Worm (Caenorhabditis elegans) whole organism, young adult: ENCODE measurements around the gene wrk-1.

ENCODE experiments used
- D2030.7 ChIP-seq: fragments of 200-800 bp; sonication (Bioruptor generic); IDR thresholded peaks from 2 replicates; pipeline ENCODE4 v1.3.6; 2022; ENCODE audit warnings: missing genetic modification reagents, missing genetic modification characterization, missing compliant biosample characterization
- F22D6.2 ChIP-seq: sonication (generic microtip); optimal IDR thresholded peaks from 2 replicates; lab custom pipeline; 2016; ENCODE audit warnings: mild to moderate bottlenecking, missing genetic modification characterization, missing compliant biosample characterization
- F33H1.4 ChIP-seq: fragments of 200-800 bp; sonication (Bioruptor generic); IDR thresholded peaks from 2 replicates; pipeline ENCODE4 v1.3.6; 2022; ENCODE audit warnings: missing genetic modification reagents, missing genetic modification characterization, missing compliant biosample characterization
- F52B5.7 ChIP-seq: sonication (generic microtip); optimal IDR thresholded peaks from 2 replicates; lab custom pipeline; 2016; ENCODE audit warnings: mild to moderate bottlenecking, missing genetic modification characterization, missing compliant biosample characterization
- F57A8.1 ChIP-seq: fragments of 200-800 bp; sonication (Bioruptor generic); optimal IDR thresholded peaks from 2 replicates; lab custom pipeline; 2018; ENCODE audit warnings: mild to moderate bottlenecking, missing genetic modification characterization, moderate library complexity, missing compliant biosample characterization
- F57C9.4 ChIP-seq: sonication (generic microtip); optimal IDR thresholded peaks from 2 replicates; lab custom pipeline; 2017; ENCODE audit warnings: mild to moderate bottlenecking, missing genetic modification characterization, missing compliant biosample characterization
- Y79H2A.3 ChIP-seq: fragments of 200-800 bp; sonication (Bioruptor generic); conservative IDR thresholded peaks from 2 replicates; pipeline ENCODE4 v1.3.6; 2022; ENCODE audit warnings: missing genetic modification reagents, missing genetic modification characterization, missing compliant biosample characterization
- Y95B8A.8 ChIP-seq: fragments of 200-800 bp; sonication (Bioruptor generic); IDR thresholded peaks from 2 replicates; pipeline ENCODE4 v1.3.6; 2022; ENCODE audit warnings: missing genetic modification reagents, missing genetic modification characterization, missing compliant biosample characterization
- ZK185.1 ChIP-seq: sonication (generic microtip); optimal IDR thresholded peaks from 2 replicates; lab custom pipeline; 2016; ENCODE audit warnings: mild to moderate bottlenecking, missing genetic modification characterization, missing compliant biosample characterization; ENCODE audit not compliant: poor library complexity, severe bottlenecking
- akir-1 ChIP-seq: fragments of 200-800 bp; sonication (Bioruptor generic); optimal IDR thresholded peaks from 2 replicates; lab custom pipeline; 2018; ENCODE audit warnings: mild to moderate bottlenecking, missing genetic modification characterization, moderate library complexity, missing compliant biosample characterization
- aptf-2 ChIP-seq: fragments of 200-800 bp; sonication (Bioruptor generic); conservative IDR thresholded peaks from 2 replicates; pipeline ENCODE4 v1.3.6; 2022; ENCODE audit warnings: missing genetic modification reagents, missing genetic modification characterization, missing compliant biosample characterization
- aptf-3 ChIP-seq: fragments of 200-800 bp; sonication (Bioruptor generic); IDR thresholded peaks from 2 replicates; pipeline ENCODE4 v1.3.6; 2022; ENCODE audit warnings: missing genetic modification characterization, missing compliant biosample characterization
- atf-7 ChIP-seq: sonication (generic microtip); optimal IDR thresholded peaks from 2 replicates; lab custom pipeline; 2017; ENCODE audit warnings: mild to moderate bottlenecking, missing genetic modification characterization, missing compliant biosample characterization
- athp-1 ChIP-seq: sonication (generic microtip); optimal IDR thresholded peaks from 2 replicates; lab custom pipeline; 2017; ENCODE audit warnings: mild to moderate bottlenecking, missing genetic modification characterization, missing compliant biosample characterization
- attf-3 ChIP-seq: fragments of 200-800 bp; sonication (Bioruptor generic); conservative IDR thresholded peaks from 2 replicates; pipeline ENCODE4 v1.3.6; 2022; ENCODE audit warnings: missing genetic modification reagents, missing genetic modification characterization, missing compliant biosample characterization
- attf-5 ChIP-seq: fragments of 200-800 bp; sonication (Bioruptor generic); optimal IDR thresholded peaks from 2 replicates; lab custom pipeline; 2018; ENCODE audit warnings: mild to moderate bottlenecking, missing genetic modification characterization, missing compliant biosample characterization
- ccch-3 ChIP-seq: fragments of 200-800 bp; sonication (Bioruptor generic); optimal IDR thresholded peaks from 2 replicates; lab custom pipeline; 2018; ENCODE audit warnings: mild to moderate bottlenecking, missing genetic modification characterization, missing compliant biosample characterization
- cebp-1 ChIP-seq, 2 experiments: fragments of 200-800 bp in 1 of 2; sonication (Bioruptor generic) in 1 of 2; sonication (generic microtip) in 1 of 2; IDR thresholded peaks in 1 of 2; optimal IDR thresholded peaks in 1 of 2; 2 replicates each; pipeline versions ENCODE4 v1.3.6 to Lab custom; 2017 to 2022; ENCODE audit warnings: missing compliant biosample characterization in 2 of 2, missing genetic modification characterization in 2 of 2, mild to moderate bottlenecking in 1 of 2, missing genetic modification reagents in 1 of 2, moderate library complexity in 1 of 2
- chd-7 ChIP-seq: sonication (generic microtip); optimal IDR thresholded peaks from 2 replicates; lab custom pipeline; 2016; ENCODE audit warnings: mild to moderate bottlenecking, missing genetic modification characterization, moderate library complexity, missing compliant biosample characterization
- dpff-1 ChIP-seq: sonication (generic microtip); optimal IDR thresholded peaks from 2 replicates; lab custom pipeline; 2017; ENCODE audit warnings: mild to moderate bottlenecking, missing genetic modification characterization, missing compliant biosample characterization
- efl-1 ChIP-seq: fragments of 150-350 bp; optimal IDR thresholded peaks from 2 replicates; lab custom pipeline; 2014; ENCODE audit warnings: missing biosample characterization, missing genetic modification reagents, missing genetic modification characterization
- egl-18 ChIP-seq: fragments of 200-800 bp; sonication (Bioruptor generic); IDR thresholded peaks from 2 replicates; pipeline ENCODE4 v1.3.6; 2022; ENCODE audit warnings: missing genetic modification reagents, missing genetic modification characterization, missing compliant biosample characterization
- egl-44 ChIP-seq: fragments of 200-800 bp; sonication (Bioruptor generic); IDR thresholded peaks from 2 replicates; pipeline ENCODE4 v1.3.6; 2022; ENCODE audit warnings: missing genetic modification reagents, missing genetic modification characterization, missing compliant biosample characterization
- egrh-3 ChIP-seq: fragments of 200-800 bp; sonication (Bioruptor generic); IDR thresholded peaks from 2 replicates; pipeline ENCODE4 v1.3.6; 2022; ENCODE audit warnings: missing genetic modification reagents, missing genetic modification characterization, missing compliant biosample characterization
- fkh-3 ChIP-seq: sonication (generic microtip); optimal IDR thresholded peaks from 2 replicates; lab custom pipeline; 2016; ENCODE audit warnings: mild to moderate bottlenecking, missing genetic modification characterization, missing compliant biosample characterization
- him-1 ChIP-seq: sonication (generic microtip); optimal IDR thresholded peaks from 2 replicates; lab custom pipeline; 2016; ENCODE audit warnings: missing genotype, missing genetic modification reagents, missing genetic modification characterization, missing compliant biosample characterization
- lir-1 ChIP-seq: fragments of 200-800 bp; sonication (Bioruptor generic); conservative IDR thresholded peaks from 2 replicates; pipeline ENCODE4 v1.3.6; 2022; ENCODE audit warnings: missing genetic modification reagents, missing genetic modification characterization, missing compliant biosample characterization
- lsl-1 ChIP-seq: fragments of 200-800 bp; sonication (Bioruptor generic); optimal IDR thresholded peaks from 2 replicates; lab custom pipeline; 2018; ENCODE audit warnings: mild to moderate bottlenecking, missing genetic modification characterization, moderate library complexity, missing compliant biosample characterization
- lsy-27 ChIP-seq: sonication (generic microtip); optimal IDR thresholded peaks from 2 replicates; lab custom pipeline; 2017; ENCODE audit warnings: missing genetic modification characterization, mild to moderate bottlenecking, missing compliant biosample characterization, antibody characterized with exemption, missing genotype, borderline replicate concordance; ENCODE audit not compliant: insufficient read depth
- madf-10 ChIP-seq: sonication (generic microtip); optimal IDR thresholded peaks from 2 replicates; lab custom pipeline; 2016; ENCODE audit warnings: mild to moderate bottlenecking, missing genetic modification characterization, missing compliant biosample characterization
- madf-6 ChIP-seq: fragments of 200-800 bp; sonication (Bioruptor generic); IDR thresholded peaks from 2 replicates; pipeline ENCODE4 v1.3.6; 2022; ENCODE audit warnings: missing genetic modification reagents, missing genetic modification characterization, missing compliant biosample characterization
- mel-28 ChIP-seq: sonication (generic microtip); optimal IDR thresholded peaks from 2 replicates; lab custom pipeline; 2016; ENCODE audit warnings: borderline replicate concordance, mild to moderate bottlenecking, missing genetic modification characterization, missing compliant biosample characterization
- mxl-1 ChIP-seq: sonication (generic microtip); optimal IDR thresholded peaks from 2 replicates; lab custom pipeline; 2016; ENCODE audit warnings: missing genetic modification characterization, missing compliant biosample characterization
- nfya-1 ChIP-seq: sonication (generic microtip); optimal IDR thresholded peaks from 2 replicates; lab custom pipeline; 2017; ENCODE audit warnings: antibody characterized with exemption, missing compliant biosample characterization, missing genetic modification characterization, borderline replicate concordance; ENCODE audit not compliant: insufficient read depth
- nhr-27 ChIP-seq: fragments of 200-800 bp; sonication (Bioruptor generic); optimal IDR thresholded peaks from 2 replicates; lab custom pipeline; 2018; ENCODE audit warnings: mild to moderate bottlenecking, missing genetic modification characterization, moderate library complexity, missing compliant biosample characterization
- nhr-80 ChIP-seq: sonication (generic microtip); optimal IDR thresholded peaks from 2 replicates; lab custom pipeline; 2016; ENCODE audit warnings: missing genetic modification characterization, missing compliant biosample characterization
- nhr-90 ChIP-seq: sonication (generic microtip); optimal IDR thresholded peaks from 2 replicates; lab custom pipeline; 2016; ENCODE audit warnings: missing genotype, mild to moderate bottlenecking, missing genetic modification characterization, missing compliant biosample characterization
- pha-4 ChIP-seq: fragments of 150-350 bp; sonication (generic microtip); optimal IDR thresholded peaks from 2 replicates; lab custom pipeline; 2014; ENCODE audit warnings: missing biosample characterization, missing genetic modification reagents, missing genetic modification characterization
- rcor-1 ChIP-seq: fragments of 200-800 bp; sonication (Bioruptor generic); IDR thresholded peaks from 2 replicates; pipeline ENCODE4 v1.3.6; 2022; ENCODE audit warnings: missing genetic modification reagents, missing genetic modification characterization, missing compliant biosample characterization
- rec-8 ChIP-seq, 2 experiments: sonication (generic microtip); optimal IDR thresholded peaks; 2 replicates each; lab custom pipeline; 2016; ENCODE audit warnings: mild to moderate bottlenecking in 2 of 2, missing genetic modification characterization in 2 of 2, missing genetic modification reagents in 2 of 2, missing genotype in 2 of 2, missing biosample characterization in 1 of 2, missing compliant biosample characterization in 1 of 2, moderate library complexity in 1 of 2
- sea-2 ChIP-seq: fragments of 200-800 bp; sonication (Bioruptor generic); IDR thresholded peaks from 2 replicates; pipeline ENCODE4 v1.3.6; 2022; ENCODE audit warnings: missing genetic modification characterization, missing compliant biosample characterization
- snpc-1.1 ChIP-seq: sonication (generic microtip); optimal IDR thresholded peaks from 2 replicates; lab custom pipeline; 2017; ENCODE audit warnings: missing genetic modification characterization, mild to moderate bottlenecking, missing compliant biosample characterization, antibody characterized with exemption, moderate library complexity, missing genotype, missing genetic modification reagents; ENCODE audit not compliant: insufficient read depth
- unc-62 ChIP-seq: fragments of 150-350 bp; optimal IDR thresholded peaks from 2 replicates; lab custom pipeline; 2014; ENCODE audit warnings: missing biosample characterization, missing genetic modification reagents, missing genetic modification characterization
- zfh-2 ChIP-seq: fragments of 200-800 bp; sonication (Bioruptor generic); conservative IDR thresholded peaks from 2 replicates; pipeline ENCODE4 v1.3.6; 2022; ENCODE audit warnings: missing genetic modification reagents, missing genetic modification characterization, missing compliant biosample characterization
- zim-3 ChIP-seq: sonication (generic microtip); optimal IDR thresholded peaks from 2 replicates; lab custom pipeline; 2017; ENCODE audit warnings: mild to moderate bottlenecking, missing genetic modification characterization, moderate library complexity, missing compliant biosample characterization
- ztf-25 ChIP-seq: fragments of 200-800 bp; sonication (Bioruptor generic); IDR thresholded peaks from 2 replicates; pipeline ENCODE4 v1.3.6; 2022; ENCODE audit warnings: missing genetic modification reagents, missing genetic modification characterization, missing compliant biosample characterization

wrk-1 gene

DNA sequence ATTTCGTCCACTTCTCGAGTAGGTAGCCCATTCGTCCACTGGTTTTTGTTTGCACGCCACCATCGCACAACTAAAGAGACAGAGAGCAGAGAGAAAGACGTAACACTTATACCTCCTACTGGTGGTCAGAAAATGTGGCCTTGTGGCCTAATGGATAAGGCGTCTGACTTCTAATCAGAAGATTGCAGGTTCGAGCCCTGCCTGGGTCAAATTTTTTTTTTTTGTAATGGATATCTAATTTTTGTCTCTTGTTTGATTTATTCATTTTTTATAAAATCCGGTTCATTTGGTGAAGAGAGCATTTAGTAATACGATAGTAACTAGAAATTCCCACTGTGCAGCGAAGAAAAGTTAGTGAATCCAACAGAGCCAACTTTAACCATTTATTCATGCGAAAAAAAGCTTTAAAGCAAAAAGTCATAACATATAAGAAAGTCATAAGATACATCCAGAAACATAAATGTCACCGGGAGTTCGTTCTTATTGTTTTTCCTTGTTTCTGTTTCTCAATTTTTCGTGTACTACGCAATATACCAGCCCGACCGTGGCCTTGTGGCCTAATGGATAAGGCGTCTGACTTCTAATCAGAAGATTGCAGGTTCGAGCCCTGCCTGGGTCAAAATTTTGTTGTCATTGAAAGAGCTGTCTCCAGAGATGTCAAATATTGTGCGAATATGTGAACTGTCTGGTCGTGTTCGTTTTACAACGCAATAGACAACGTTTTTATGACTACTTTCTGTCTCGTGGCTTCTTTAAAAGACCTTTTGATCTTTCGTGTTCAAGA is 6.1 kb downstream of the wrk-1 start (continued):
- TF ChIP-seq attf-3, result no peak
- TF ChIP-seq snpc-1.1 (tag; lab: Kevin White, UChicago), result peak; percentile 43
- TF ChIP-seq ztf-25 (GFP tag; lab: Robert Waterston, UW), result peak; percentile 67; the same call in 1 of the 2 replicates
- TF ChIP-seq F52B5.7 (tag; lab: Kevin White, UChicago), result no peak
- no peak for TF ChIP-seq F33H1.4 (GFP tag; lab: Robert Waterston, UW)
- TF ChIP-seq cebp-1 (GFP tag; IDR thresholded peaks at IDR 0.05; lab: Robert Waterston, UW), result peak; percentile 46; the same call in 1 of the 2 replicates
- peak; percentile 29 for TF ChIP-seq cebp-1 (tag; optimal IDR thresholded peaks at IDR 0.05; lab: Kevin White, UChicago)
- TF ChIP-seq nhr-27 (tag; lab: Kevin White, UChicago), result no peak
- no peak for TF ChIP-seq F57C9.4 (tag; lab: Kevin White, UChicago)
- no peak for TF ChIP-seq egl-18
- TF ChIP-seq rcor-1, result peak; percentile 73
- no peak for TF ChIP-seq attf-5
- no peak for TF ChIP-seq athp-1
- no peak for TF ChIP-seq aptf-2 (GFP tag; lab: Robert Waterston, UW)
- no peak for TF ChIP-seq zfh-2
- no peak for TF ChIP-seq aptf-3 (GFP tag; lab: Robert Waterston, UW)
- peak; percentile 44 for TF ChIP-seq D2030.7 (GFP tag; lab: Robert Waterston, UW)
- no peak for TF ChIP-seq him-1 (tag; lab: Kevin White, UChicago)
- no peak for TF ChIP-seq efl-1 (GFP tag; lab: Kevin White, UChicago)
- TF ChIP-seq atf-7 (tag; lab: Kevin White, UChicago), result no peak
- TF ChIP-seq nhr-90 (tag; lab: Kevin White, UChicago), result no peak
- no peak for TF ChIP-seq nhr-80 (tag; lab: Kevin White, UChicago)
- TF ChIP-seq egl-44 (GFP tag; lab: Robert Waterston, UW), result no peak
- peak; percentile 55 for TF ChIP-seq zim-3 (tag; lab: Kevin White, UChicago)
- no peak for TF ChIP-seq rec-8 (tag; optimal IDR thresholded peaks at IDR 0.05; lab: Kevin White, UChicago)
- 0 out of 2 replicates have a peak, but pooled peaks have one; percentile 34 for TF ChIP-seq lir-1 (GFP tag; lab: Robert Waterston, UW)
- TF ChIP-seq egrh-3 (GFP tag; lab: Robert Waterston, UW), result peak; percentile 30
- TF ChIP-seq unc-62, result no peak
- TF ChIP-seq F22D6.2, result no peak
- TF ChIP-seq mxl-1, result peak; percentile 33
- TF ChIP-seq madf-10 (tag; lab: Kevin White, UChicago), result peak; percentile 17
- TF ChIP-seq ccch-3 (GFP tag; lab: Kevin White, UChicago), result no peak
- no peak for TF ChIP-seq dpff-1
- TF ChIP-seq F57A8.1 (GFP tag; lab: Kevin White, UChicago), result no peak
- no peak for TF ChIP-seq lsl-1
- no peak for TF ChIP-seq pha-4 (tag; lab: Kevin White, UChicago)
- TF ChIP-seq lsy-27, result no peak
- peak; percentile 44 for TF ChIP-seq ZK185.1 (tag; lab: Kevin White, UChicago)
- TF ChIP-seq fkh-3, result no peak
- no peak for TF ChIP-seq mel-28 (tag; lab: Kevin White, UChicago)
- TF ChIP-seq Y95B8A.8 (GFP tag; lab: Robert Waterston, UW), result no peak
- no peak for TF ChIP-seq Y79H2A.3 (GFP tag; lab: Robert Waterston, UW)
- peak; percentile 48; the same call in 1 of the 2 replicates for TF ChIP-seq madf-6 (GFP tag; lab: Robert Waterston, UW)
- TF ChIP-seq nfya-1 (tag; lab: Kevin White, UChicago), result no peak
- TF ChIP-seq akir-1, result no peak
- peak; percentile 54 for TF ChIP-seq chd-7 (tag; lab: Kevin White, UChicago)
- TF ChIP-seq sea-2 (GFP tag; lab: Robert Waterston, UW), result no peak
